Worm (Caenorhabditis elegans) whole organism, L1 larva: ENCODE measurements around the gene vha-11.

Source experiments
- C04F5.9 ChIP-seq: sonication (generic microtip); optimal IDR thresholded peaks from 2 replicates; lab custom pipeline; 2016; ENCODE audit warnings: missing genetic modification characterization, missing compliant biosample characterization
- C16A3.4 ChIP-seq: fragments of 150-350 bp; optimal IDR thresholded peaks from 2 replicates; lab custom pipeline; 2014; ENCODE audit warnings: missing biosample characterization, missing genetic modification characterization
- C34B4.2 ChIP-seq: sonication (generic microtip); optimal IDR thresholded peaks from 2 replicates; lab custom pipeline; 2017; ENCODE audit warnings: mild to moderate bottlenecking, missing genetic modification characterization, missing compliant biosample characterization
- Y116A8C.19 ChIP-seq: sonication (generic microtip); optimal IDR thresholded peaks from 2 replicates; lab custom pipeline; 2016; ENCODE audit warnings: missing compliant biosample characterization, missing genetic modification characterization, borderline replicate concordance
- aly-2 ChIP-seq: fragments of 150-350 bp; optimal IDR thresholded peaks from 2 replicates; lab custom pipeline; 2014; ENCODE audit warnings: missing biosample characterization, missing genetic modification characterization
- ama-1 ChIP-seq: fragments of 150-350 bp; optimal IDR thresholded peaks from 2 replicates; lab custom pipeline; 2014
- ceh-88 ChIP-seq: fragments of 200-800 bp; sonication (Bioruptor generic); IDR thresholded peaks from 2 replicates; pipeline ENCODE4 v1.3.6; 2022; ENCODE audit warnings: missing genetic modification characterization, missing compliant biosample characterization
- dpl-1 ChIP-seq, 3 experiments: fragments of 150-350 bp in 2 of 3; sonication (generic microtip) in 1 of 3; optimal IDR thresholded peaks; 2 replicates each; lab custom pipeline; 2014 to 2017; ENCODE audit warnings: missing biosample characterization in 3 of 3, missing genetic modification characterization in 3 of 3, missing genetic modification reagents in 3 of 3
- dsc-1 ChIP-seq: sonication (generic microtip); optimal IDR thresholded peaks from 2 replicates; lab custom pipeline; 2016; ENCODE audit warnings: mild to moderate bottlenecking, missing genetic modification characterization, missing compliant biosample characterization
- egl-13 ChIP-seq: sonication (generic microtip); optimal IDR thresholded peaks from 2 replicates; lab custom pipeline; 2016; ENCODE audit warnings: missing genotype, missing genetic modification reagents, missing genetic modification characterization, missing compliant biosample characterization
- egl-27 ChIP-seq, 2 experiments: fragments of 150-350 bp in 1 of 2; sonication (generic microtip); optimal IDR thresholded peaks; 3 replicates each; lab custom pipeline; 2017 to 2018; ENCODE audit warnings: missing biosample characterization in 2 of 2, missing genetic modification characterization in 2 of 2, missing genetic modification reagents in 2 of 2
- elt-2 ChIP-seq: sonication (generic microtip); optimal IDR thresholded peaks from 2 replicates; lab custom pipeline; 2016; ENCODE audit warnings: missing genetic modification characterization, mild to moderate bottlenecking, inconsistent platforms, missing compliant biosample characterization, missing genetic modification reagents
- ets-5 ChIP-seq: fragments of 200-800 bp; sonication (Bioruptor generic); IDR thresholded peaks from 2 replicates; pipeline ENCODE4 v1.3.6; 2022; ENCODE audit warnings: missing genetic modification characterization, missing compliant biosample characterization
- fkh-10 ChIP-seq: sonication (generic microtip); optimal IDR thresholded peaks from 2 replicates; lab custom pipeline; 2017; ENCODE audit warnings: missing biosample characterization, missing genetic modification reagents, missing genetic modification characterization
- fkh-4 ChIP-seq: sonication (generic microtip); optimal IDR thresholded peaks from 2 replicates; lab custom pipeline; 2016; ENCODE audit warnings: missing compliant biosample characterization, missing genetic modification characterization, borderline replicate concordance
- fkh-8 ChIP-seq: sonication (generic microtip); optimal IDR thresholded peaks from 2 replicates; lab custom pipeline; 2016; ENCODE audit warnings: mild to moderate bottlenecking, missing genetic modification characterization, missing compliant biosample characterization
- fos-1 ChIP-seq: fragments of 150-350 bp; optimal IDR thresholded peaks from 2 replicates; lab custom pipeline; 2014; ENCODE audit warnings: missing biosample characterization, missing genetic modification characterization
- grh-1 ChIP-seq: fragments of 200-800 bp; sonication (Bioruptor generic); IDR thresholded peaks from 2 replicates; pipeline ENCODE4 v1.3.6; 2022; ENCODE audit warnings: missing genetic modification reagents, missing genetic modification characterization, missing compliant biosample characterization
- hlh-17 ChIP-seq: fragments of 200-800 bp; sonication (Bioruptor generic); optimal IDR thresholded peaks from 2 replicates; lab custom pipeline; 2018; ENCODE audit warnings: missing genetic modification characterization, mild to moderate bottlenecking, missing compliant biosample characterization, moderate library complexity, borderline replicate concordance
- hlh-4 ChIP-seq: sonication (generic microtip); optimal IDR thresholded peaks from 2 replicates; lab custom pipeline; 2016; ENCODE audit warnings: mild to moderate bottlenecking, missing genetic modification characterization, missing compliant biosample characterization
- irx-1 ChIP-seq: sonication (generic microtip); optimal IDR thresholded peaks from 2 replicates; lab custom pipeline; 2016; ENCODE audit warnings: missing genetic modification characterization, missing compliant biosample characterization
- lin-13 ChIP-seq: fragments of 150-350 bp; optimal IDR thresholded peaks from 2 replicates; lab custom pipeline; 2014; ENCODE audit warnings: missing biosample characterization, missing genetic modification reagents, missing genetic modification characterization
- lin-15B ChIP-seq: fragments of 150-350 bp; sonication (generic microtip); optimal IDR thresholded peaks from 3 replicates; lab custom pipeline; 2014; ENCODE audit warnings: missing biosample characterization, missing genetic modification characterization
- lin-35 ChIP-seq, 2 experiments: fragments of 150-350 bp; optimal IDR thresholded peaks; 2 replicates each; lab custom pipeline; 2014; ENCODE audit warnings: missing biosample characterization in 2 of 2, missing genetic modification characterization in 2 of 2, missing genetic modification reagents in 2 of 2
- lin-39 ChIP-seq: fragments of 150-350 bp; optimal IDR thresholded peaks from 2 replicates; lab custom pipeline; 2014; ENCODE audit warnings: missing biosample characterization, missing genetic modification reagents, missing genetic modification characterization
- lir-3 ChIP-seq: sonication (generic microtip); optimal IDR thresholded peaks from 2 replicates; lab custom pipeline; 2016; ENCODE audit warnings: mild to moderate bottlenecking, missing genetic modification characterization, moderate library complexity, missing compliant biosample characterization; ENCODE audit not compliant: poor library complexity
- lsy-2 ChIP-seq, 2 experiments: fragments of 150-350 bp; optimal IDR thresholded peaks; 2 replicates each; lab custom pipeline; 2014; ENCODE audit warnings: missing biosample characterization in 2 of 2, missing genetic modification characterization in 2 of 2
- mab-9 ChIP-seq: fragments of 200-800 bp; sonication (Bioruptor generic); IDR thresholded peaks from 2 replicates; pipeline ENCODE4 v1.3.6; 2022; ENCODE audit warnings: missing genetic modification reagents, missing genetic modification characterization, missing compliant biosample characterization
- mep-1 ChIP-seq: fragments of 150-350 bp; optimal IDR thresholded peaks from 2 replicates; lab custom pipeline; 2014; ENCODE audit warnings: missing biosample characterization, missing genetic modification characterization
- nhr-11 ChIP-seq: fragments of 150-350 bp; optimal IDR thresholded peaks from 2 replicates; lab custom pipeline; 2014; ENCODE audit warnings: missing biosample characterization, missing genetic modification characterization
- nhr-12 ChIP-seq: sonication (generic microtip); optimal IDR thresholded peaks from 2 replicates; lab custom pipeline; 2017; ENCODE audit warnings: missing biosample characterization, missing genetic modification characterization
- nhr-19 ChIP-seq: fragments of 200-800 bp; sonication (Bioruptor generic); conservative IDR thresholded peaks from 2 replicates; pipeline ENCODE4 v1.3.6; 2022; ENCODE audit warnings: missing genetic modification characterization, missing compliant biosample characterization
- nhr-28 ChIP-seq: fragments of 150-350 bp; optimal IDR thresholded peaks from 2 replicates; lab custom pipeline; 2014; ENCODE audit warnings: missing biosample characterization, missing genetic modification characterization
- nhr-47 ChIP-seq: sonication (generic microtip); optimal IDR thresholded peaks from 2 replicates; lab custom pipeline; 2016; ENCODE audit warnings: mild to moderate bottlenecking, missing genetic modification characterization, moderate library complexity, missing compliant biosample characterization
- nhr-71 ChIP-seq: sonication (generic microtip); optimal IDR thresholded peaks from 2 replicates; lab custom pipeline; 2016; ENCODE audit warnings: mild to moderate bottlenecking, missing genetic modification characterization, moderate library complexity, missing compliant biosample characterization
- nhr-77 ChIP-seq: fragments of 150-350 bp; optimal IDR thresholded peaks from 2 replicates; lab custom pipeline; 2014; ENCODE audit warnings: missing biosample characterization, missing genetic modification characterization
- nhr-84 ChIP-seq: sonication (generic microtip); optimal IDR thresholded peaks from 2 replicates; lab custom pipeline; 2017; ENCODE audit warnings: missing biosample characterization, missing genetic modification characterization
- nhr-85 ChIP-seq: sonication (generic microtip); peaks from one replicate; lab custom pipeline; 2016; ENCODE audit warnings: missing genetic modification characterization, inconsistent platforms, missing compliant biosample characterization
- nhr-90 ChIP-seq: sonication (generic microtip); optimal IDR thresholded peaks from 2 replicates; lab custom pipeline; 2016; ENCODE audit warnings: mild to moderate bottlenecking, missing genetic modification characterization, missing compliant biosample characterization; ENCODE audit not compliant: poor library complexity
- pag-3 ChIP-seq: sonication (generic microtip); optimal IDR thresholded peaks from 2 replicates; lab custom pipeline; 2017; ENCODE audit warnings: missing genetic modification characterization, mild to moderate bottlenecking, missing compliant biosample characterization, antibody characterized with exemption, borderline replicate concordance; ENCODE audit not compliant: insufficient read depth
- pqm-1 ChIP-seq: sonication (generic microtip); optimal IDR thresholded peaks from 3 replicates; lab custom pipeline; 2017; ENCODE audit warnings: missing biosample characterization, missing genetic modification characterization
- rnt-1 ChIP-seq: sonication (generic microtip); optimal IDR thresholded peaks from 2 replicates; lab custom pipeline; 2016; ENCODE audit warnings: mild to moderate bottlenecking, missing genetic modification characterization, moderate library complexity, missing compliant biosample characterization
- skn-1 ChIP-seq: fragments of 150-350 bp; optimal IDR thresholded peaks from 2 replicates; lab custom pipeline; 2014; ENCODE audit warnings: missing biosample characterization, missing genetic modification characterization
- snpc-4 ChIP-seq: fragments of 150-350 bp; optimal IDR thresholded peaks from 2 replicates; lab custom pipeline; 2014; ENCODE audit warnings: missing biosample characterization, missing genetic modification characterization
- snu-23 ChIP-seq: sonication (generic microtip); optimal IDR thresholded peaks from 2 replicates; lab custom pipeline; 2016; ENCODE audit warnings: missing genetic modification characterization, missing compliant biosample characterization
- sox-4 ChIP-seq: sonication (generic microtip); optimal IDR thresholded peaks from 2 replicates; lab custom pipeline; 2016; ENCODE audit warnings: missing genetic modification characterization, missing compliant biosample characterization
- sup-37 ChIP-seq: fragments of 200-800 bp; sonication (Bioruptor generic); optimal IDR thresholded peaks from 2 replicates; lab custom pipeline; 2018; ENCODE audit warnings: mild to moderate bottlenecking, missing genetic modification characterization, missing compliant biosample characterization
- tlp-1 ChIP-seq: fragments of 150-350 bp; optimal IDR thresholded peaks from 2 replicates; lab custom pipeline; 2014; ENCODE audit warnings: missing biosample characterization, missing genetic modification characterization
- unc-62 ChIP-seq: fragments of 150-350 bp; optimal IDR thresholded peaks from 2 replicates; lab custom pipeline; 2014; ENCODE audit warnings: missing biosample characterization, missing genetic modification reagents, missing genetic modification characterization
- unc-98 ChIP-seq: fragments of 200-800 bp; sonication (Bioruptor generic); IDR thresholded peaks from 2 replicates; pipeline ENCODE4 v1.3.6; 2022; ENCODE audit warnings: missing genetic modification characterization, missing compliant biosample characterization
- vab-15 ChIP-seq: sonication (generic microtip); optimal IDR thresholded peaks from 2 replicates; lab custom pipeline; 2017; ENCODE audit warnings: missing genotype, mild to moderate bottlenecking, missing genetic modification characterization, missing compliant biosample characterization
- zag-1 ChIP-seq: fragments of 150-350 bp; optimal IDR thresholded peaks from 2 replicates; lab custom pipeline; 2014; ENCODE audit warnings: missing biosample characterization, missing genetic modification characterization
- zip-4 ChIP-seq: fragments of 200-800 bp; sonication (Bioruptor generic); optimal IDR thresholded peaks from 2 replicates; lab custom pipeline; 2018; ENCODE audit warnings: mild to moderate bottlenecking, missing genetic modification characterization, moderate library complexity, missing compliant biosample characterization
- ztf-11 ChIP-seq, 2 experiments: sonication (generic microtip); optimal IDR thresholded peaks; 2 replicates each; lab custom pipeline; 2016 to 2017; ENCODE audit warnings: missing genetic modification characterization in 2 of 2, missing biosample characterization in 1 of 2, missing compliant biosample characterization in 1 of 2

The vha-11 gene

ce11 chrIV:2316796-2317195 lies 2.4 kb upstream of the vha-11 start (continued):
- TF ChIP-seq lir-3 = no peak
- TF ChIP-seq sox-4 (tag; lab: Kevin White, UChicago) = no peak
- TF ChIP-seq nhr-11 (tag; lab: Kevin White, UChicago) = no peak
- TF ChIP-seq dsc-1 (tag; lab: Kevin White, UChicago) = no peak
- TF ChIP-seq nhr-84 (tag; lab: Kevin White, UChicago) = no peak
- TF ChIP-seq nhr-28 (tag; lab: Kevin White, UChicago) = no peak
- no peak for TF ChIP-seq C04F5.9 (tag; lab: Kevin White, UChicago)
- TF ChIP-seq hlh-17 = no peak
- TF ChIP-seq snpc-4 = no peak
- TF ChIP-seq lsy-2 (tag; optimal IDR thresholded peaks at IDR 0.05; lab: Kevin White, UChicago) = peak; percentile 26 to 69
- no peak for TF ChIP-seq fos-1 (tag; lab: Kevin White, UChicago)
- no peak for TF ChIP-seq grh-1 (GFP tag; lab: Robert Waterston, UW)
- TF ChIP-seq snu-23 = peak; percentile 84
- no peak for TF ChIP-seq nhr-12
- TF ChIP-seq zip-4 (GFP tag; lab: Kevin White, UChicago) = no peak
- no peak for TF ChIP-seq aly-2 (tag; lab: Kevin White, UChicago)
- no peak for TF ChIP-seq ztf-11 (tag; optimal IDR thresholded peaks at IDR 0.05; lab: Kevin White, UChicago)
- peak; percentile 81 to 92 for TF ChIP-seq lin-35 (GFP tag; optimal IDR thresholded peaks at IDR 0.05; lab: Kevin White, UChicago)
- no peak for TF ChIP-seq egl-27 (tag; optimal IDR thresholded peaks at IDR 0.05; lab: Kevin White, UChicago)
- TF ChIP-seq nhr-77 (tag; lab: Kevin White, UChicago) = no peak
- TF ChIP-seq zag-1 = no peak
- no peak for TF ChIP-seq skn-1 (tag; lab: Kevin White, UChicago)
- no peak for TF ChIP-seq nhr-85 (tag; lab: Kevin White, UChicago)
- TF ChIP-seq fkh-4 = no peak
- TF ChIP-seq mab-9 (GFP tag; lab: Robert Waterston, UW) = no peak
- TF ChIP-seq pag-3 (tag; lab: Kevin White, UChicago) = no peak
- TF ChIP-seq fkh-10 (GFP tag; lab: Kevin White, UChicago) = no peak
- no peak for TF ChIP-seq fkh-8 (tag; lab: Kevin White, UChicago)
- TF ChIP-seq pqm-1 = no peak
- TF ChIP-seq lin-13 (GFP tag; lab: Kevin White, UChicago) = peak; percentile 19
- no peak for TF ChIP-seq sup-37 (GFP tag; lab: Kevin White, UChicago)
- no peak for TF ChIP-seq Y116A8C.19
- TF ChIP-seq dpl-1 (GFP tag; optimal IDR thresholded peaks at IDR 0.05; lab: Kevin White, UChicago) = peak; percentile 53 to 81 (median 75)
- TF ChIP-seq tlp-1 (tag; lab: Kevin White, UChicago) = no peak
- peak; percentile 16 for TF ChIP-seq mep-1 (tag; lab: Kevin White, UChicago)
- TF ChIP-seq egl-13 (tag; lab: Kevin White, UChicago) = no peak
- no peak for TF ChIP-seq hlh-4 (tag; lab: Kevin White, UChicago)
- no peak for TF ChIP-seq ets-5
- TF ChIP-seq nhr-90 (tag; lab: Kevin White, UChicago) = no peak
- TF ChIP-seq rnt-1 (tag; lab: Kevin White, UChicago) = peak; percentile 41
- TF ChIP-seq unc-98 (GFP tag; lab: Robert Waterston, UW) = no peak
- TF ChIP-seq ama-1 (lab: Kevin White, UChicago) = no peak
- TF ChIP-seq lin-39 = no peak
- TF ChIP-seq C16A3.4 (tag; lab: Kevin White, UChicago) = peak; percentile 42
- no peak for TF ChIP-seq C34B4.2
- TF ChIP-seq unc-62 (GFP tag; lab: Kevin White, UChicago) = no peak
- no peak for TF ChIP-seq elt-2 (tag; lab: Kevin White, UChicago)
- no peak for TF ChIP-seq nhr-19 (GFP tag; lab: Robert Waterston, UW)
- no peak for TF ChIP-seq irx-1 (tag; lab: Kevin White, UChicago)
- no peak for TF ChIP-seq vab-15
- TF ChIP-seq nhr-71 (tag; lab: Kevin White, UChicago) = peak; percentile 74
- 0 out of 2 replicates have a peak, but pooled peaks have one; percentile 12 for TF ChIP-seq ceh-88
- TF ChIP-seq nhr-47 (tag; lab: Kevin White, UChicago) = peak; percentile 43
- peak; percentile 79 for TF ChIP-seq lin-15B (tag; lab: Kevin White, UChicago)
